Fruit fly (Drosophila melanogaster): ENCODE data around the gene pie.

The pie gene

dm6 chr2L:10430802-10431476 is 8.4 kb upstream of the pie start, which contains the start of the genes Bug22 and TfIIB (continued):
- TF ChIP-seq crp (GFP tag; optimal IDR thresholded peaks at IDR 0.05), result peak in 1 of 2 experiments; percentile 38
- peak; percentile 54 for TF ChIP-seq HmgZ (tag; optimal IDR thresholded peaks at IDR 0.05)
- TF ChIP-seq row (GFP tag; IDR thresholded peaks at IDR 0.05), result peak; percentile 91
- TF ChIP-seq tup (GFP tag; optimal IDR thresholded peaks at IDR 0.05), result peak; percentile 61
- peak; percentile 19; the same call in 1 of the 2 replicates for TF ChIP-seq Bgb (GFP tag; IDR thresholded peaks at IDR 0.05; ENCODE audit: partially characterized antibody)
- 0 out of 2 replicates have a peak, but pooled peaks have one; percentile 15 for TF ChIP-seq bbx (GFP tag; IDR thresholded peaks at IDR 0.05; ENCODE audit: partially characterized antibody)
- peak; percentile 61 for TF ChIP-seq CG18011 (GFP tag; optimal IDR thresholded peaks at IDR 0.05)
- TF ChIP-seq CG13287 (GFP tag; IDR thresholded peaks at IDR 0.05; ENCODE audit: partially characterized antibody), result peak; percentile 47
- peak; percentile 35 for TF ChIP-seq CG33213 (GFP tag; optimal IDR thresholded peaks at IDR 0.05)
- TF ChIP-seq CG1233 (GFP tag; optimal IDR thresholded peaks at IDR 0.05), result peak; percentile 66
- TF ChIP-seq zfh2 (GFP tag; optimal IDR thresholded peaks at IDR 0.05), result peak; percentile 75
- no peak for TF ChIP-seq cad (GFP tag; optimal IDR thresholded peaks at IDR 0.05)
- TF ChIP-seq ftz-f1 (GFP tag; optimal IDR thresholded peaks at IDR 0.05), result peak; percentile 58
- TF ChIP-seq Usf (GFP tag; optimal IDR thresholded peaks at IDR 0.05), result no peak
- peak; percentile 75 for TF ChIP-seq CG4424 (GFP tag; optimal IDR thresholded peaks at IDR 0.05)
- TF ChIP-seq CG15696 (tag; optimal IDR thresholded peaks at IDR 0.05), result peak; percentile 56
- TF ChIP-seq jumu (GFP tag; optimal IDR thresholded peaks at IDR 0.05), result peak; percentile 61
- peak; percentile 70 for TF ChIP-seq NC2β (GFP tag; optimal IDR thresholded peaks at IDR 0.05)
- TF ChIP-seq CG10366 (GFP tag; IDR thresholded peaks at IDR 0.05), result peak; percentile 74
- TF ChIP-seq Blimp-1 (GFP tag; optimal IDR thresholded peaks at IDR 0.05), result no peak
- peak; percentile 13 for TF ChIP-seq exex (tag; optimal IDR thresholded peaks at IDR 0.05)
- peak; percentile 46 for TF ChIP-seq Bteb2 (GFP tag; optimal IDR thresholded peaks at IDR 0.05)
- no peak for TF ChIP-seq sim (GFP tag; IDR thresholded peaks at IDR 0.05)
- peak; percentile 56 for TF ChIP-seq BtbVII (GFP tag; optimal IDR thresholded peaks at IDR 0.05)
- peak; percentile 61 for TF ChIP-seq fd3F (GFP tag; optimal IDR thresholded peaks at IDR 0.05)
- peak; percentile 63 for TF ChIP-seq CG8944 (GFP tag; optimal IDR thresholded peaks at IDR 0.05)
- peak; percentile 62 for TF ChIP-seq CG13624 (GFP tag; optimal IDR thresholded peaks at IDR 0.05)
- peak; percentile 3 for TF ChIP-seq nau (GFP tag; optimal IDR thresholded peaks at IDR 0.05)
- TF ChIP-seq CG31441 (GFP tag; IDR thresholded peaks at IDR 0.05), result peak; percentile 79
- no peak for TF ChIP-seq Opbp (GFP tag; IDR thresholded peaks at IDR 0.05; ENCODE audit: partially characterized antibody)
- TF ChIP-seq Kr (GFP tag; optimal IDR thresholded peaks at IDR 0.05), result no peak
- peak; percentile 59 for TF ChIP-seq unpg (GFP tag; optimal IDR thresholded peaks at IDR 0.05)
- TF ChIP-seq CG11093 (GFP tag; IDR thresholded peaks at IDR 0.05), result peak; percentile 29; the same call in 1 of the 3 replicates
- peak; percentile 58 for TF ChIP-seq HLH3B (GFP tag; IDR thresholded peaks at IDR 0.05)
- TF ChIP-seq HLH4C (GFP tag; IDR thresholded peaks at IDR 0.05; ENCODE audit: partially characterized antibody), result 0 out of 3 replicates have a peak, but pooled peaks have one; percentile 33
- TF ChIP-seq NC2α (GFP tag; optimal IDR thresholded peaks at IDR 0.05), result no peak
- TF ChIP-seq CG12769 (tag; optimal IDR thresholded peaks at IDR 0.05), result no peak
- no peak for TF ChIP-seq inv (GFP tag; IDR thresholded peaks at IDR 0.05; ENCODE audit: partially characterized antibody)
- TF ChIP-seq scrt (GFP tag; optimal IDR thresholded peaks at IDR 0.05), result peak; percentile 48
- TF ChIP-seq CG1024 (GFP tag; IDR thresholded peaks at IDR 0.05), result peak; percentile 73
- peak; percentile 37 for TF ChIP-seq Asciz (GFP tag; optimal IDR thresholded peaks at IDR 0.05)
- TF ChIP-seq dysf (GFP tag; IDR thresholded peaks at IDR 0.05), result peak; percentile 63; the same call in 2 of the 3 replicates
- TF ChIP-seq CG7556 (GFP tag; optimal IDR thresholded peaks at IDR 0.05), result peak; percentile 69
- TF ChIP-seq Doc2 (GFP tag; IDR thresholded peaks at IDR 0.05), result no peak
- TF ChIP-seq peb (GFP tag; IDR thresholded peaks at IDR 0.05), result no peak
- TF ChIP-seq CG10147 (GFP tag; optimal IDR thresholded peaks at IDR 0.05), result peak; percentile 58
- peak; percentile 65 for TF ChIP-seq stc (GFP tag; IDR thresholded peaks at IDR 0.05)
- peak; percentile 75 for TF ChIP-seq CG2116 (GFP tag; optimal IDR thresholded peaks at IDR 0.05)
